Fruit fly (Drosophila melanogaster): ENCODE data around the gene CG17726.
A peak's percentile ranks its signal among the peaks of the same experiment; 100 is the strongest.

The CG17726 gene

dm6 chr3R:11200042-11200884 is 26.3 kb upstream of the CG17726 start (continued):
- peak; percentile 63 for TF ChIP-seq CG34376 (GFP tag; optimal IDR thresholded peaks at IDR 0.05)
- TF ChIP-seq CG10543 (GFP tag; optimal IDR thresholded peaks at IDR 0.05) = peak; percentile 30
- peak; percentile 57 for TF ChIP-seq Med (GFP tag)
- no peak for TF ChIP-seq CG6272 (GFP tag; IDR thresholded peaks at IDR 0.05)
- TF ChIP-seq chinmo (GFP tag; IDR thresholded peaks at IDR 0.05; ENCODE audit: partially characterized antibody) = 0 out of 4 replicates have a peak, but pooled peaks have one; percentile 34
- peak; percentile 1 for TF ChIP-seq nom (GFP tag; optimal IDR thresholded peaks at IDR 0.05)
- peak; percentile 42; the same call in 1 of the 2 replicates for TF ChIP-seq CG7372 (GFP tag; IDR thresholded peaks at IDR 0.05)
- TF ChIP-seq ewg (GFP tag; optimal IDR thresholded peaks at IDR 0.05) = peak; percentile 16
- TF ChIP-seq CG13424 (tag; optimal IDR thresholded peaks at IDR 0.05) = no peak
- TF ChIP-seq Pdp1 (GFP tag; optimal IDR thresholded peaks at IDR 0.05) = peak in 1 of 2 experiments; percentile 98

- TF ChIP-seq CG11247 (GFP tag; IDR thresholded peaks at IDR 0.05) (peak; percentile 57), Dref (GFP tag; IDR thresholded peaks at IDR 0.05) (no peak), CG8281 (tag; optimal IDR thresholded peaks at IDR 0.05) (peak; percentile 2), CG13287 (GFP tag; IDR thresholded peaks at IDR 0.05; ENCODE audit: partially characterized antibody) (no peak), inv (GFP tag; IDR thresholded peaks at IDR 0.05; ENCODE audit: partially characterized antibody) (no peak), sqz (GFP tag; optimal IDR thresholded peaks at IDR 0.05) (no peak), CG30403 (GFP tag; optimal IDR thresholded peaks at IDR 0.05) (peak; percentile 59), CG7786 (GFP tag; optimal IDR thresholded peaks at IDR 0.05) (no peak), CG15073 (GFP tag; optimal IDR thresholded peaks at IDR 0.05) (no peak), CG1529 (GFP tag; optimal IDR thresholded peaks at IDR 0.05) (no peak), zen2 (GFP tag; IDR thresholded peaks at IDR 0.05; ENCODE audit: partially characterized antibody) (no peak), CG13424 (tag; optimal IDR thresholded peaks at IDR 0.05) (peak; percentile 53), CG2129 (GFP tag; IDR thresholded peaks at IDR 0.05; ENCODE audit: partially characterized antibody) (no peak), Sry-δ (GFP tag; optimal IDR thresholded peaks at IDR 0.05) (no peak), Gsc (GFP tag; IDR thresholded peaks at IDR 0.05) (no peak), CG2712 (tag; optimal IDR thresholded peaks at IDR 0.05) (peak; percentile 51), Hey (tag; optimal IDR thresholded peaks at IDR 0.05) (no peak), CG8388 (GFP tag; optimal IDR thresholded peaks at IDR 0.05) (peak; percentile 17), dan (GFP tag; IDR thresholded peaks at IDR 0.05) (no peak), CG17328 (GFP tag; IDR thresholded peaks at IDR 0.05) (peak; percentile 39; the same call in 1 of the 2 replicates), slou (GFP tag; optimal IDR thresholded peaks at IDR 0.05) (peak; percentile 5), pzg (GFP tag; optimal IDR thresholded peaks at IDR 0.05) (no peak), salm (tag; optimal IDR thresholded peaks at IDR 0.05) (peak; percentile 20), sisA (GFP tag; IDR thresholded peaks at IDR 0.05) (peak; percentile 55), TFAM (GFP tag; optimal IDR thresholded peaks at IDR 0.05) (no peak), GATAe (GFP tag; conservative IDR thresholded peaks at IDR 0.05) (peak; percentile 87), Usf (GFP tag; optimal IDR thresholded peaks at IDR 0.05) (peak; percentile 7), Optix (GFP tag; IDR thresholded peaks at IDR 0.05) (0 out of 3 replicates have a peak, but pooled peaks have one; percentile 5), HmgD (GFP tag; optimal IDR thresholded peaks at IDR 0.05) (no peak), run (tag; optimal IDR thresholded peaks at IDR 0.05) (no peak), CG10979 (tag; optimal IDR thresholded peaks at IDR 0.05) (peak; percentile 18), shn (GFP tag; optimal IDR thresholded peaks at IDR 0.05) (no peak), dmrt11E (tag; optimal IDR thresholded peaks at IDR 0.05) (no peak), zen (tag; optimal IDR thresholded peaks at IDR 0.05) (no peak), chn (GFP tag; optimal IDR thresholded peaks at IDR 0.05) (no peak), pnt (GFP tag; optimal IDR thresholded peaks at IDR 0.05) (no peak), PHDP (tag; optimal IDR thresholded peaks at IDR 0.05) (peak; percentile 66), Antp (GFP tag; optimal IDR thresholded peaks at IDR 0.05) (no peak)
Observed at dm6 chr3R:11200885-11201421, 25.6 kb upstream of the CG17726 start.

All from whole organism, embryonic.